Fruit fly (Drosophila melanogaster): ENCODE data around the gene HemK2.

The HemK2 gene

dm6 chr2L:2804634-2805311, 45.3 kb upstream of the HemK2 start, which contains the start of gene daw (continued):
- no peak for TF ChIP-seq Hr39 (GFP tag; optimal IDR thresholded peaks at IDR 0.05)
- TF ChIP-seq CG8119 (GFP tag; IDR thresholded peaks at IDR 0.05): peak; percentile 63
- TF ChIP-seq Eip78C (GFP tag): peak; percentile 76
- TF ChIP-seq Met (GFP tag; optimal IDR thresholded peaks at IDR 0.05): peak; percentile 38
- TF ChIP-seq Eip75B (GFP tag; optimal IDR thresholded peaks at IDR 0.05): peak; percentile 30
- peak; percentile 83 for TF ChIP-seq Eip93F (GFP tag; optimal IDR thresholded peaks at IDR 0.05)
- TF ChIP-seq spab (GFP tag; optimal IDR thresholded peaks at IDR 0.05): peak; percentile 73
- TF ChIP-seq CG16779 (tag; optimal IDR thresholded peaks at IDR 0.05): peak; percentile 76
- peak; percentile 84 to 88 for TF ChIP-seq ss (GFP tag; optimal IDR thresholded peaks at IDR 0.05)
- no peak for TF ChIP-seq Ets21C (GFP tag; optimal IDR thresholded peaks at IDR 0.05)
- TF ChIP-seq Sox15 (GFP tag; optimal IDR thresholded peaks at IDR 0.05): no peak
- TF ChIP-seq salr (GFP tag; optimal IDR thresholded peaks at IDR 0.05): peak in 1 of 2 experiments; percentile 21
- TF ChIP-seq lz (GFP tag; optimal IDR thresholded peaks at IDR 0.05): no peak

- no peak; the same call in 2 of the 3 replicates for TF ChIP-seq CG6163 (GFP tag; IDR thresholded peaks at IDR 0.05)
- TF ChIP-seq OdsH (GFP tag; optimal IDR thresholded peaks at IDR 0.05): no peak
- TF ChIP-seq fd59A (GFP tag; optimal IDR thresholded peaks at IDR 0.05): no peak
- no peak for TF ChIP-seq CG8319 (GFP tag; optimal IDR thresholded peaks at IDR 0.05)
- peak; percentile 73 for TF ChIP-seq spab (GFP tag; optimal IDR thresholded peaks at IDR 0.05)
- no peak for TF ChIP-seq CG6792 (GFP tag; optimal IDR thresholded peaks at IDR 0.05)
- TF ChIP-seq Lpt (GFP tag; optimal IDR thresholded peaks at IDR 0.05): peak; percentile 10
- peak; percentile 33 for TF ChIP-seq Ets96B (tag; optimal IDR thresholded peaks at IDR 0.05)
- TF ChIP-seq CG3919 (GFP tag; optimal IDR thresholded peaks at IDR 0.05): peak; percentile 43
- TF ChIP-seq CG10669 (GFP tag; optimal IDR thresholded peaks at IDR 0.05): peak; percentile 57
- TF ChIP-seq net (GFP tag; optimal IDR thresholded peaks at IDR 0.05): peak; percentile 38
- no peak for TF ChIP-seq Blimp-1 (GFP tag; optimal IDR thresholded peaks at IDR 0.05)
- peak; percentile 88 for TF ChIP-seq CG6276 (GFP tag; optimal IDR thresholded peaks at IDR 0.05)
- TF ChIP-seq CG3032 (tag; optimal IDR thresholded peaks at IDR 0.05): peak; percentile 16
- 0 out of 3 replicates have a peak, but pooled peaks have one; percentile 37 for TF ChIP-seq eg (GFP tag; IDR thresholded peaks at IDR 0.05)
- no peak for TF ChIP-seq fd85E (GFP tag; optimal IDR thresholded peaks at IDR 0.05)
- no peak for TF ChIP-seq CG34406 (GFP tag; optimal IDR thresholded peaks at IDR 0.05)
- TF ChIP-seq Hr38 (GFP tag; optimal IDR thresholded peaks at IDR 0.05): peak; percentile 27
- peak; percentile 88 for TF ChIP-seq CG9139 (GFP tag; optimal IDR thresholded peaks at IDR 0.05)
- peak; percentile 39 for TF ChIP-seq CG16779 (tag; optimal IDR thresholded peaks at IDR 0.05)
- no peak for TF ChIP-seq Gug (GFP tag; IDR thresholded peaks at IDR 0.05)
- TF ChIP-seq CG6854 (GFP tag; optimal IDR thresholded peaks at IDR 0.05): peak; percentile 32
- no peak for TF ChIP-seq pdm3 (GFP tag; optimal IDR thresholded peaks at IDR 0.05)
- no peak for TF ChIP-seq dac (GFP tag; optimal IDR thresholded peaks at IDR 0.05)
- peak; percentile 84 for TF ChIP-seq CG6808 (GFP tag; optimal IDR thresholded peaks at IDR 0.05)
- no peak for TF ChIP-seq vri (GFP tag; optimal IDR thresholded peaks at IDR 0.05)
- TF ChIP-seq Sox14 (GFP tag; optimal IDR thresholded peaks at IDR 0.05): no peak
- peak; percentile 55 for TF ChIP-seq CG1621 (tag; optimal IDR thresholded peaks at IDR 0.05)
- TF ChIP-seq Hr4 (GFP tag; optimal IDR thresholded peaks at IDR 0.05): peak; percentile 3
- peak; percentile 76 for TF ChIP-seq Eip78C (GFP tag)
- peak; percentile 90 to 91 for TF ChIP-seq ss (GFP tag; optimal IDR thresholded peaks at IDR 0.05)
- no peak for TF ChIP-seq acj6 (GFP tag; optimal IDR thresholded peaks at IDR 0.05)
- peak; percentile 43 for TF ChIP-seq CG15336 (GFP tag; IDR thresholded peaks at IDR 0.05)
- peak; percentile 59; the same call in 2 of the 3 replicates for TF ChIP-seq CG8119 (GFP tag; IDR thresholded peaks at IDR 0.05)
- TF ChIP-seq CG7368 (GFP tag; optimal IDR thresholded peaks at IDR 0.05): peak; percentile 33
- no peak for TF ChIP-seq cyc (GFP tag; optimal IDR thresholded peaks at IDR 0.05)
- TF ChIP-seq esn (GFP tag; optimal IDR thresholded peaks at IDR 0.05): no peak
- TF ChIP-seq svp (GFP tag): peak; percentile 10
- TF ChIP-seq CG4318 (GFP tag; optimal IDR thresholded peaks at IDR 0.05): no peak
These were observed 43.0 kb upstream of the HemK2 start for dm6 chr2L:2802527-2802926.

Data from whole organism, prepupa.